Worm (Caenorhabditis elegans) whole organism, L4 larva: ENCODE measurements around the gene fbl-1.

Experiments
- D1046.2 ChIP-seq: fragments of 200-800 bp; sonication (Bioruptor generic); IDR thresholded peaks from 2 replicates; pipeline ENCODE4 v1.3.6; 2022; ENCODE audit warnings: missing genetic modification characterization, missing compliant biosample characterization
- T26A8.4 ChIP-seq: fragments of 200-800 bp; sonication (Bioruptor generic); IDR thresholded peaks from 2 replicates; pipeline ENCODE4 v1.3.6; 2022; ENCODE audit warnings: missing genetic modification characterization, missing compliant biosample characterization
- Y105C5A.15 ChIP-seq: fragments of 200-800 bp; sonication (Bioruptor generic); IDR thresholded peaks from 2 replicates; pipeline ENCODE4 v1.3.6; 2022; ENCODE audit warnings: missing genetic modification characterization, missing compliant biosample characterization
- Y48G9A.11 ChIP-seq: fragments of 200-800 bp; sonication (Bioruptor generic); IDR thresholded peaks from 2 replicates; pipeline ENCODE4 v1.3.6; 2022; ENCODE audit warnings: missing genetic modification reagents, missing genetic modification characterization, missing compliant biosample characterization
- ZK337.2 ChIP-seq: fragments of 200-800 bp; sonication (Bioruptor generic); IDR thresholded peaks from 2 replicates; pipeline ENCODE4 v1.3.6; 2022; ENCODE audit warnings: missing genetic modification reagents, missing genetic modification characterization, missing compliant biosample characterization
- aha-1 ChIP-seq: fragments of 150-350 bp; peaks from one replicate; lab custom pipeline; 2014; ENCODE audit warnings: missing biosample characterization, missing genetic modification characterization
- aly-2 ChIP-seq: sonication (generic microtip); optimal IDR thresholded peaks from 2 replicates; lab custom pipeline; 2018; ENCODE audit warnings: missing biosample characterization, missing genetic modification characterization
- ceh-20 ChIP-seq: fragments of 200-800 bp; sonication (Bioruptor generic); IDR thresholded peaks from 2 replicates; pipeline ENCODE4 v1.3.6; 2022; ENCODE audit warnings: missing genetic modification reagents, missing genetic modification characterization, missing compliant biosample characterization
- ceh-28 ChIP-seq: fragments of 150-350 bp; optimal IDR thresholded peaks from 2 replicates; lab custom pipeline; 2014; ENCODE audit warnings: missing biosample characterization, missing genetic modification reagents, missing genetic modification characterization
- ceh-32 ChIP-seq: sonication (generic microtip); optimal IDR thresholded peaks from 2 replicates; lab custom pipeline; 2016; ENCODE audit warnings: mild to moderate bottlenecking, missing genetic modification characterization, missing compliant biosample characterization; ENCODE audit not compliant: poor library complexity
- ceh-44 ChIP-seq: fragments of 200-800 bp; sonication (Bioruptor generic); IDR thresholded peaks from 2 replicates; pipeline ENCODE4 v1.3.6; 2022; ENCODE audit warnings: missing genetic modification reagents, missing genetic modification characterization, missing compliant biosample characterization
- ceh-62 ChIP-seq: sonication (generic microtip); optimal IDR thresholded peaks from 2 replicates; lab custom pipeline; 2017; ENCODE audit warnings: missing biosample characterization, missing genetic modification characterization
- cey-2 ChIP-seq: sonication (generic microtip); optimal IDR thresholded peaks from 3 replicates; lab custom pipeline; 2017; ENCODE audit warnings: missing genetic modification characterization, mild to moderate bottlenecking, missing compliant biosample characterization, antibody characterized with exemption, borderline replicate concordance; ENCODE audit not compliant: insufficient read depth
- daf-16 ChIP-seq, 3 experiments: sonication (generic microtip); optimal IDR thresholded peaks; 2 replicates each; lab custom pipeline; 2016 to 2017; ENCODE audit warnings: missing genetic modification characterization in 3 of 3, missing genetic modification reagents in 3 of 3, mild to moderate bottlenecking in 2 of 3, missing compliant biosample characterization in 2 of 3, missing biosample characterization in 1 of 3, moderate library complexity in 1 of 3
- daf-8 ChIP-seq: fragments of 200-800 bp; sonication (Bioruptor generic); IDR thresholded peaks from 2 replicates; pipeline ENCODE4 v1.3.6; 2022; ENCODE audit warnings: missing genetic modification characterization, missing compliant biosample characterization
- dmd-6 ChIP-seq: fragments of 200-800 bp; sonication (Bioruptor generic); IDR thresholded peaks from 2 replicates; pipeline ENCODE4 v1.3.6; 2022; ENCODE audit warnings: missing genetic modification reagents, missing genetic modification characterization, missing compliant biosample characterization
- duxl-1 ChIP-seq: sonication (generic microtip); optimal IDR thresholded peaks from 2 replicates; lab custom pipeline; 2016; ENCODE audit warnings: mild to moderate bottlenecking, missing genetic modification characterization, moderate library complexity, missing compliant biosample characterization; ENCODE audit not compliant: poor library complexity
- dve-1 ChIP-seq: sonication (generic microtip); optimal IDR thresholded peaks from 2 replicates; lab custom pipeline; 2017; ENCODE audit warnings: antibody characterized with exemption, mild to moderate bottlenecking, missing genetic modification characterization, missing compliant biosample characterization; ENCODE audit not compliant: insufficient read depth
- egl-43 ChIP-seq: fragments of 200-800 bp; sonication (Bioruptor generic); IDR thresholded peaks from 2 replicates; pipeline ENCODE4 v1.3.6; 2022; ENCODE audit warnings: missing genetic modification reagents, missing genetic modification characterization, missing compliant biosample characterization
- fkh-10 ChIP-seq: fragments of 150-350 bp; optimal IDR thresholded peaks from 2 replicates; lab custom pipeline; 2014; ENCODE audit warnings: missing biosample characterization, missing genetic modification reagents, missing genetic modification characterization
- gei-8 ChIP-seq: fragments of 200-800 bp; sonication (Bioruptor generic); optimal IDR thresholded peaks from 2 replicates; lab custom pipeline; 2018; ENCODE audit warnings: mild to moderate bottlenecking, missing genetic modification characterization, missing compliant biosample characterization
- hlh-11 ChIP-seq: fragments of 200-800 bp; sonication (Bioruptor generic); optimal IDR thresholded peaks from 2 replicates; lab custom pipeline; 2018; ENCODE audit warnings: mild to moderate bottlenecking, missing genetic modification characterization, missing compliant biosample characterization
- hlh-30 ChIP-seq: sonication (generic microtip); optimal IDR thresholded peaks from 2 replicates; lab custom pipeline; 2017; ENCODE audit warnings: antibody characterized with exemption, mild to moderate bottlenecking, missing genetic modification characterization, missing compliant biosample characterization; ENCODE audit not compliant: insufficient read depth
- jun-1 ChIP-seq: fragments of 150-350 bp; optimal IDR thresholded peaks from 2 replicates; lab custom pipeline; 2014; ENCODE audit warnings: missing biosample characterization, missing genetic modification reagents, missing genetic modification characterization
- lim-7 ChIP-seq: fragments of 200-800 bp; sonication (Bioruptor generic); IDR thresholded peaks from 2 replicates; pipeline ENCODE4 v1.3.6; 2022; ENCODE audit warnings: missing genetic modification characterization, missing compliant biosample characterization
- lin-1 ChIP-seq: fragments of 200-800 bp; sonication (Bioruptor generic); IDR thresholded peaks from 2 replicates; pipeline ENCODE4 v1.3.6; 2022; ENCODE audit warnings: missing genetic modification reagents, missing genetic modification characterization, missing compliant biosample characterization
- lin-29 ChIP-seq: fragments of 200-800 bp; sonication (Bioruptor generic); IDR thresholded peaks from 2 replicates; pipeline ENCODE4 v1.3.6; 2022; ENCODE audit warnings: missing genetic modification reagents, missing genetic modification characterization, missing compliant biosample characterization
- lir-3 ChIP-seq: sonication (generic microtip); optimal IDR thresholded peaks from 2 replicates; lab custom pipeline; 2016; ENCODE audit warnings: mild to moderate bottlenecking, missing genetic modification characterization, missing compliant biosample characterization
- madf-5 ChIP-seq, 2 experiments: fragments of 200-800 bp; sonication (Bioruptor generic); IDR thresholded peaks; 2 replicates each; pipeline ENCODE4 v1.3.6; 2022; ENCODE audit warnings: missing compliant biosample characterization in 2 of 2, missing genetic modification characterization in 2 of 2
- mdt-29 ChIP-seq: fragments of 200-800 bp; sonication (Bioruptor generic); IDR thresholded peaks from 2 replicates; pipeline ENCODE4 v1.3.6; 2022; ENCODE audit warnings: missing genetic modification reagents, missing genetic modification characterization, missing compliant biosample characterization
- mep-1 ChIP-seq: fragments of 150-350 bp; sonication (generic microtip); optimal IDR thresholded peaks from 3 replicates; lab custom pipeline; 2014; ENCODE audit warnings: missing biosample characterization, missing genetic modification characterization
- mxl-2 ChIP-seq: fragments of 200-800 bp; sonication (Bioruptor generic); conservative IDR thresholded peaks from 2 replicates; pipeline ENCODE4 v1.3.6; 2022; ENCODE audit warnings: missing genetic modification reagents, missing genetic modification characterization, missing compliant biosample characterization
- nhr-10 ChIP-seq: fragments of 150-350 bp; optimal IDR thresholded peaks from 2 replicates; lab custom pipeline; 2014; ENCODE audit warnings: missing biosample characterization, missing genetic modification characterization
- nhr-111 ChIP-seq: fragments of 200-800 bp; sonication (Bioruptor generic); optimal IDR thresholded peaks from 2 replicates; lab custom pipeline; 2018; ENCODE audit warnings: mild to moderate bottlenecking, missing genetic modification characterization, missing compliant biosample characterization
- nhr-237 ChIP-seq: sonication (generic microtip); optimal IDR thresholded peaks from 2 replicates; lab custom pipeline; 2017; ENCODE audit warnings: missing biosample characterization, missing genetic modification characterization
- nhr-25 ChIP-seq: sonication (generic microtip); optimal IDR thresholded peaks from 2 replicates; lab custom pipeline; 2017; ENCODE audit warnings: missing genetic modification characterization, mild to moderate bottlenecking, missing compliant biosample characterization, antibody characterized with exemption, moderate library complexity, borderline replicate concordance; ENCODE audit not compliant: insufficient read depth
- nhr-41 ChIP-seq: fragments of 200-800 bp; sonication (Bioruptor generic); IDR thresholded peaks from 2 replicates; pipeline ENCODE4 v1.3.6; 2022; ENCODE audit warnings: missing genetic modification reagents, missing genetic modification characterization, missing compliant biosample characterization
- nhr-76 ChIP-seq: fragments of 150-350 bp; optimal IDR thresholded peaks from 2 replicates; lab custom pipeline; 2014; ENCODE audit warnings: missing biosample characterization, missing genetic modification characterization
- pha-4 ChIP-seq, 2 experiments: fragments of 150-350 bp in 1 of 2; fragments of 200-800 bp in 1 of 2; sonication (Bioruptor generic) in 1 of 2; IDR thresholded peaks in 1 of 2; optimal IDR thresholded peaks in 1 of 2; 2 replicates each; pipeline versions ENCODE4 v1.3.6 to Lab custom; 2014 to 2022; ENCODE audit warnings: missing genetic modification characterization in 2 of 2, missing genetic modification reagents in 2 of 2, missing biosample characterization in 1 of 2, missing compliant biosample characterization in 1 of 2
- rbr-2 ChIP-seq: sonication (generic microtip); optimal IDR thresholded peaks from 2 replicates; lab custom pipeline; 2016; ENCODE audit warnings: missing genotype, missing genetic modification characterization, missing compliant biosample characterization
- sdz-12 ChIP-seq: fragments of 200-800 bp; sonication (Bioruptor generic); optimal IDR thresholded peaks from 2 replicates; lab custom pipeline; 2018; ENCODE audit warnings: mild to moderate bottlenecking, missing genetic modification characterization, missing compliant biosample characterization
- spr-3 ChIP-seq: fragments of 200-800 bp; sonication (Bioruptor generic); optimal IDR thresholded peaks from 2 replicates; lab custom pipeline; 2018; ENCODE audit warnings: mild to moderate bottlenecking, missing genetic modification characterization, missing compliant biosample characterization
- tra-1 ChIP-seq: fragments of 200-800 bp; sonication (Bioruptor generic); IDR thresholded peaks from 2 replicates; pipeline ENCODE4 v1.3.6; 2022; ENCODE audit warnings: missing genetic modification reagents, missing genetic modification characterization, missing compliant biosample characterization
- unc-62 ChIP-seq, 3 experiments: fragments of 150-350 bp in 1 of 3; sonication (generic microtip); optimal IDR thresholded peaks in 2 of 3; peaks in 1 of 3; 1 replicate in 1 of 3; 2 replicates in 2 of 3; lab custom pipeline; 2014 to 2017; ENCODE audit warnings: missing biosample characterization in 3 of 3, missing genetic modification characterization in 3 of 3, missing genetic modification reagents in 3 of 3, missing genotype in 1 of 3
- zag-1 ChIP-seq: fragments of 150-350 bp; optimal IDR thresholded peaks from 2 replicates; lab custom pipeline; 2014; ENCODE audit warnings: missing biosample characterization, missing genetic modification characterization
- zfp-2 ChIP-seq: sonication (generic microtip); optimal IDR thresholded peaks from 2 replicates; lab custom pipeline; 2016; ENCODE audit warnings: mild to moderate bottlenecking, missing genetic modification characterization, missing compliant biosample characterization
- zfp-3 ChIP-seq: fragments of 200-800 bp; sonication (Bioruptor generic); conservative IDR thresholded peaks from 2 replicates; pipeline ENCODE4 v1.3.6; 2022; ENCODE audit warnings: missing genetic modification reagents, missing genetic modification characterization, missing compliant biosample characterization
- zip-11 ChIP-seq: fragments of 200-800 bp; sonication (Bioruptor generic); IDR thresholded peaks from 2 replicates; pipeline ENCODE4 v1.3.6; 2022; ENCODE audit warnings: missing genetic modification characterization, missing compliant biosample characterization
- ztf-11 ChIP-seq: fragments of 150-350 bp; optimal IDR thresholded peaks from 2 replicates; lab custom pipeline; 2014; ENCODE audit warnings: missing biosample characterization, missing genetic modification characterization

fbl-1 gene

ce11 chrIV:9538214-9538613, 2.4 kb upstream of the fbl-1 start:
- TF ChIP-seq ceh-32 (tag; lab: Kevin White, UChicago) (no peak), madf-5 (GFP tag; IDR thresholded peaks at IDR 0.05; lab: Robert Waterston, UW) (no peak), spr-3 (no peak), unc-62 (GFP tag; optimal IDR thresholded peaks at IDR 0.05 in 1 of 2; lab: Kevin White, UChicago) (peak in 1 of 2 experiments; percentile 95), unc-62 (tag; optimal IDR thresholded peaks at IDR 0.05; lab: Kevin White, UChicago) (no peak), hlh-30 (tag; lab: Kevin White, UChicago) (peak; percentile 16), zip-11 (GFP tag; lab: Robert Waterston, UW) (no peak), egl-43 (GFP tag; lab: Robert Waterston, UW) (no peak), fkh-10 (GFP tag; lab: Kevin White, UChicago) (no peak), sdz-12 (GFP tag; lab: Kevin White, UChicago) (no peak), zfp-3 (GFP tag; lab: Robert Waterston, UW) (no peak), aly-2 (tag; lab: Kevin White, UChicago) (no peak), mxl-2 (GFP tag; lab: Robert Waterston, UW) (no peak), nhr-41 (GFP tag; lab: Robert Waterston, UW) (no peak), aha-1 (tag; lab: Kevin White, UChicago) (no peak), cey-2 (tag; lab: Kevin White, UChicago) (no peak), pha-4 (GFP tag; IDR thresholded peaks at IDR 0.05; lab: Robert Waterston, UW) (no peak), pha-4 (tag; optimal IDR thresholded peaks at IDR 0.05; lab: Kevin White, UChicago) (no peak), tra-1 (peak; percentile 86), ZK337.2 (GFP tag; lab: Robert Waterston, UW) (no peak), lin-1 (GFP tag; lab: Robert Waterston, UW) (no peak), hlh-11 (peak; percentile 40), T26A8.4 (GFP tag; lab: Robert Waterston, UW) (no peak), lir-3 (tag; lab: Kevin White, UChicago) (no peak), ceh-28 (tag; lab: Kevin White, UChicago) (no peak), ztf-11 (no peak), dve-1 (tag; lab: Kevin White, UChicago) (no peak), lin-29 (GFP tag; lab: Robert Waterston, UW) (no peak), nhr-10 (tag; lab: Kevin White, UChicago) (no peak), Y48G9A.11 (GFP tag; lab: Robert Waterston, UW) (no peak), nhr-237 (tag; lab: Kevin White, UChicago) (no peak), ceh-20 (GFP tag; lab: Robert Waterston, UW) (peak; percentile 67; the same call in 1 of the 2 replicates), Y105C5A.15 (GFP tag; lab: Robert Waterston, UW) (no peak), rbr-2 (tag; lab: Kevin White, UChicago) (no peak), dmd-6 (GFP tag; lab: Robert Waterston, UW) (peak; percentile 84), duxl-1 (no peak), daf-16 (GFP tag; optimal IDR thresholded peaks at IDR 0.05; lab: Kevin White, UChicago) (peak in 1 of 2 experiments; percentile 81), daf-16 (tag; optimal IDR thresholded peaks at IDR 0.05; lab: Kevin White, UChicago) (no peak), ceh-62 (no peak), jun-1 (tag; lab: Kevin White, UChicago) (no peak)

- no peak for TF ChIP-seq lim-7 (GFP tag; lab: Robert Waterston, UW)
- TF ChIP-seq tra-1, result no peak
- TF ChIP-seq ceh-44 (GFP tag; lab: Robert Waterston, UW), result no peak
- no peak for TF ChIP-seq mdt-29 (GFP tag; lab: Robert Waterston, UW)
- no peak for TF ChIP-seq madf-5 (GFP tag; IDR thresholded peaks at IDR 0.05; lab: Robert Waterston, UW)
- TF ChIP-seq zag-1 (tag; lab: Kevin White, UChicago), result no peak
- TF ChIP-seq zfp-2 (tag; lab: Kevin White, UChicago), result no peak
- no peak for TF ChIP-seq nhr-76
- no peak for TF ChIP-seq D1046.2 (GFP tag; lab: Robert Waterston, UW)
- TF ChIP-seq ceh-28 (tag; lab: Kevin White, UChicago), result no peak
- no peak for TF ChIP-seq mep-1 (tag; lab: Kevin White, UChicago)
- TF ChIP-seq daf-8 (GFP tag; lab: Robert Waterston, UW), result no peak
- no peak for TF ChIP-seq nhr-111 (GFP tag; lab: Kevin White, UChicago)
- TF ChIP-seq nhr-25 (tag; lab: Kevin White, UChicago), result no peak
- no peak for TF ChIP-seq pha-4 (GFP tag; IDR thresholded peaks at IDR 0.05; lab: Robert Waterston, UW)
- no peak for TF ChIP-seq pha-4 (tag; optimal IDR thresholded peaks at IDR 0.05; lab: Kevin White, UChicago)
- TF ChIP-seq gei-8 (GFP tag; lab: Kevin White, UChicago), result no peak
These were observed 5.4 kb downstream of the fbl-1 start, which contains the start of gene T05A1.5 for ce11 chrIV:9545986-9546385. Gene T05A1.5 (plus strand): TSS chrIV:9546286.
